Worm (Caenorhabditis elegans) whole organism, L4/young adult: ENCODE results near the gene cut-6.

Experiments used
- W03F9.2 ChIP-seq: fragments of 150-350 bp; optimal IDR thresholded peaks from 2 replicates; lab custom pipeline; 2014; ENCODE audit warnings: missing biosample characterization, missing genetic modification characterization
- dao-5 ChIP-seq: sonication (generic microtip); optimal IDR thresholded peaks from 2 replicates; lab custom pipeline; 2016; ENCODE audit warnings: missing genotype, missing genetic modification characterization, moderate library complexity, missing compliant biosample characterization
- him-1 ChIP-seq: sonication (generic microtip); optimal IDR thresholded peaks from 2 replicates; lab custom pipeline; 2016; ENCODE audit warnings: missing genotype, missing genetic modification reagents, missing genetic modification characterization, missing compliant biosample characterization

- TF ChIP-seq him-1 (tag; lab: Kevin White, UChicago) (no peak), W03F9.2 (tag; lab: Kevin White, UChicago) (no peak), dao-5 (tag; lab: Kevin White, UChicago) (no peak)
These were observed 22.4 kb upstream of the cut-6 start for ce11 chrIII:10888824-10889223.
